Worm (Caenorhabditis elegans): ENCODE data around the gene srd-18.

srd-18 gene

DNA sequence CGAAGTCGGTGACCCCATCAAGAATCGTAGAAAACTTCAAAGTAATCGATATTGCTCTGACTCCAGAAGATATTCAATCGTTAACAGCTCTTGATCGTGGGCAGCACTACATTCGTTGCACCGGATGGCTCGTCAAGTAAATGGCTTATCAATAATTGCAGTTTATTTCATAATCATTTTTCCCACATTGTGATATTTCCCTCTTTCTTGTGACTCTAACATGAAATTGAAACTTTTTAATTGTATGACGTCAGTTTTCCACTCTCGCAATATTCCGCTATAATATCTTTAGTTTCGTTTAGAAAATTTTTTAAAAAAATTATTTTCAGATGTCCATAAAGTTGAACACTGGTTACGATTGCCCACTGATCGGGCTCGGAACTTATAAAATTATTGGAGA lies 18.8 kb downstream of the srd-18 start, which contains the start of gene F53F1.3 (continued):
- TF ChIP-seq dpff-1 (tag; optimal IDR thresholded peaks at IDR 0.05) (no peak), attf-3 (GFP tag; conservative IDR thresholded peaks at IDR 0.05) (0 out of 2 replicates have a peak, but pooled peaks have one; percentile 18), madf-3 (GFP tag; IDR thresholded peaks at IDR 0.05) (0 out of 2 replicates have a peak, but pooled peaks have one; percentile 20), atf-7 (tag; optimal IDR thresholded peaks at IDR 0.05) (peak; percentile 21), F52B5.7 (tag; optimal IDR thresholded peaks at IDR 0.05) (no peak)

DNA sequence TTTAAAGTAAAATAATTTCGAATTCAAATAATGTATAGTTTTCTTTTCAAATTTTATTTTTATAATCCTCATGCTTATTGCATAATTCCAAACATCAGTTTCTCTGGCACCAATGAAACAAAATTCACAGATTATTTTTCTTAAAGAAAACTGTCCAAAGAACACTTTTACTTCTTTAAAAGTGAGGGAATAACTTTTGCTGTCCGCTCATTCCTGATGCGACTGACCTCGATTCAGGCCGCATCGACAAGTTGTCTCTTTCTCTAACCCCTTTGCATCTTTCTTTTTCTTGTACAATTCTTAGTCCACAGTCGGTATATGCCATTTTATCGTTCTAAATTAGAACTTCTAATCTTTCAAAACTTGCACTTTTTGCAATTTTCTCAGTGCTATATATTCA lies 20.2 kb downstream of the srd-18 start, which contains the start of gene F53F1.2:
TSS of gene F53F1.2 (plus strand) at position 306 of the 400 bp plus-strand sequence.
- TF ChIP-seq ztf-3 (GFP tag; optimal IDR thresholded peaks at IDR 0.05): no peak
- TF ChIP-seq ceh-100 (GFP tag; IDR thresholded peaks at IDR 0.05): no peak
- no peak for TF ChIP-seq ztf-28 (GFP tag; IDR thresholded peaks at IDR 0.05)
- no peak for TF ChIP-seq ztf-26 (tag; optimal IDR thresholded peaks at IDR 0.05)
- TF ChIP-seq nfya-2 (GFP tag; IDR thresholded peaks at IDR 0.05): no peak
- no peak for TF ChIP-seq pbrm-1 (GFP tag; IDR thresholded peaks at IDR 0.05)
- no peak for TF ChIP-seq nhr-90 (tag; optimal IDR thresholded peaks at IDR 0.05)
- TF ChIP-seq mcd-1 (GFP tag; IDR thresholded peaks at IDR 0.05): no peak
- TF ChIP-seq let-526 (GFP tag; IDR thresholded peaks at IDR 0.05): no peak
- TF ChIP-seq mxl-1 (tag; optimal IDR thresholded peaks at IDR 0.05): no peak
- TF ChIP-seq unc-62 (GFP tag; optimal IDR thresholded peaks at IDR 0.05): no peak
- no peak for TF ChIP-seq rec-8 (tag; optimal IDR thresholded peaks at IDR 0.05)
- TF ChIP-seq ZK185.1 (tag; optimal IDR thresholded peaks at IDR 0.05; ENCODE audit: poor library complexity, severe bottlenecking): no peak
- no peak for TF ChIP-seq athp-1 (tag; optimal IDR thresholded peaks at IDR 0.05)
- no peak for TF ChIP-seq Y67H2A.10 (GFP tag; conservative IDR thresholded peaks at IDR 0.05)

- TF ChIP-seq madf-6 (GFP tag; IDR thresholded peaks at IDR 0.05): peak; percentile 73
- peak; percentile 60 for TF ChIP-seq madf-8 (GFP tag; conservative IDR thresholded peaks at IDR 0.05)
- TF ChIP-seq sea-2 (GFP tag; IDR thresholded peaks at IDR 0.05): no peak
- peak; percentile 49 for TF ChIP-seq lsl-1 (GFP tag; optimal IDR thresholded peaks at IDR 0.05)
- TF ChIP-seq attf-3 (GFP tag; conservative IDR thresholded peaks at IDR 0.05): peak; percentile 89
Measured at ce11 chrV:13406032-13406431, 20.6 kb downstream of the srd-18 start, which contains the start of gene cutl-1. TSS of gene cutl-1 (minus strand) at chrV:13406114.

- TF ChIP-seq F39B2.1 (GFP tag; IDR thresholded peaks at IDR 0.05): no peak
- TF ChIP-seq somi-1 (GFP tag; optimal IDR thresholded peaks at IDR 0.05): peak; percentile 24
Measured at ce11 chrV:13402524-13402923, 24.1 kb downstream of the srd-18 start.

ce11 chrV:13401669-13402068 lies 25.0 kb downstream of the srd-18 start:
- TF ChIP-seq rec-8 (tag; optimal IDR thresholded peaks at IDR 0.05): no peak
- TF ChIP-seq xnd-1 (tag; optimal IDR thresholded peaks at IDR 0.05): no peak
- TF ChIP-seq T26A5.8 (tag; optimal IDR thresholded peaks at IDR 0.05): no peak
- TF ChIP-seq mes-4 (tag; optimal IDR thresholded peaks at IDR 0.05): no peak
- TF ChIP-seq ztf-25 (GFP tag; IDR thresholded peaks at IDR 0.05): no peak
- TF ChIP-seq B0019.2 (GFP tag; conservative IDR thresholded peaks at IDR 0.05): no peak
- TF ChIP-seq hsf-1 (GFP tag; IDR thresholded peaks at IDR 0.05): no peak
- no peak for TF ChIP-seq dpl-1 (GFP tag; optimal IDR thresholded peaks at IDR 0.05)
- no peak for TF ChIP-seq F22D6.2 (tag; optimal IDR thresholded peaks at IDR 0.05)
- TF ChIP-seq F52B5.7 (tag; optimal IDR thresholded peaks at IDR 0.05): no peak
- no peak for TF ChIP-seq C17E4.6 (GFP tag; IDR thresholded peaks at IDR 0.05)
- no peak for TF ChIP-seq ztf-3 (GFP tag; optimal IDR thresholded peaks at IDR 0.05)
- no peak for TF ChIP-seq ceh-27 (GFP tag; optimal IDR thresholded peaks at IDR 0.05)
- TF ChIP-seq ztf-22 (GFP tag; optimal IDR thresholded peaks at IDR 0.05): no peak
- no peak for TF ChIP-seq cebp-1 (GFP tag; IDR thresholded peaks at IDR 0.05)
- TF ChIP-seq cebp-1 (tag; optimal IDR thresholded peaks at IDR 0.05): no peak
